Fruit fly (Drosophila melanogaster) whole organism, embryonic: ENCODE measurements around the gene Dus1.
A peak's percentile ranks its signal among the peaks of the same experiment; 100 is the strongest.

Experiments used
- ATbp ChIP-seq: fragments of 200-800 bp; sonication (Bioruptor generic); optimal IDR thresholded peaks from 2 replicates; lab custom pipeline; 2017; ENCODE audit warnings: missing biosample characterization, mild to moderate bottlenecking, missing genetic modification characterization, missing genetic modification reagents
- Aef1 ChIP-seq: fragments of 200-800 bp; sonication (Bioruptor generic); IDR thresholded peaks from 3 replicates; pipeline ENCODE4 v1.3.6; 2022; ENCODE audit warnings: missing biosample characterization, missing genetic modification characterization
- CG10267 ChIP-seq: fragments of 200-800 bp; sonication (Bioruptor generic); optimal IDR thresholded peaks from 2 replicates; lab custom pipeline; 2018; ENCODE audit warnings: missing biosample characterization, mild to moderate bottlenecking, missing genetic modification characterization, moderate library complexity
- CG10366 ChIP-seq: fragments of 200-800 bp; sonication (Bioruptor generic); IDR thresholded peaks from 2 replicates; pipeline ENCODE4 v1.3.6; 2022; ENCODE audit warnings: missing biosample characterization, missing genetic modification characterization
- CG10431 ChIP-seq: fragments of 200-800 bp; sonication (Bioruptor generic); optimal IDR thresholded peaks from 3 replicates; lab custom pipeline; 2018; ENCODE audit warnings: missing biosample characterization, mild to moderate bottlenecking, missing genetic modification characterization
- CG11560 ChIP-seq: fragments of 200-800 bp; sonication (Bioruptor generic); IDR thresholded peaks from 3 replicates; pipeline ENCODE4 v1.3.6; 2022; ENCODE audit warnings: missing biosample characterization, missing genetic modification characterization
- CG13296 ChIP-seq: fragments of 200-800 bp; sonication (Bioruptor generic); optimal IDR thresholded peaks from 3 replicates; lab custom pipeline; 2018; ENCODE audit warnings: missing biosample characterization, mild to moderate bottlenecking, missing genetic modification characterization
- CG14050 ChIP-seq: fragments of 200-800 bp; sonication (Bioruptor generic); IDR thresholded peaks from 3 replicates; pipeline ENCODE4 v1.3.6; 2022; ENCODE audit warnings: missing biosample characterization, missing genetic modification characterization
- CG14965 ChIP-seq: fragments of 200-800 bp; sonication (Bioruptor generic); optimal IDR thresholded peaks from 2 replicates; lab custom pipeline; 2016; ENCODE audit warnings: missing biosample characterization, missing genetic modification characterization, borderline replicate concordance
- CG15514 ChIP-seq: fragments of 200-800 bp; sonication (Bioruptor generic); optimal IDR thresholded peaks from 3 replicates; lab custom pipeline; 2017; ENCODE audit warnings: missing biosample characterization, missing genetic modification characterization, mild to moderate bottlenecking, moderate library complexity, missing genetic modification reagents
- CG15601 ChIP-seq: fragments of 200-800 bp; sonication (Bioruptor generic); optimal IDR thresholded peaks from 3 replicates; lab custom pipeline; 2019; ENCODE audit warnings: missing biosample characterization, mild to moderate bottlenecking, missing genetic modification characterization, moderate library complexity
- CG1647 ChIP-seq: fragments of 200-800 bp; sonication (Bioruptor generic); optimal IDR thresholded peaks from 3 replicates; lab custom pipeline; 2016; ENCODE audit warnings: missing biosample characterization, missing genetic modification characterization
- CG17361 ChIP-seq: fragments of 200-800 bp; sonication (Bioruptor generic); IDR thresholded peaks from 3 replicates; pipeline ENCODE4 v1.3.6; 2022; ENCODE audit warnings: missing biosample characterization, missing genetic modification characterization
- CG17802 ChIP-seq: fragments of 200-800 bp; sonication (Bioruptor generic); optimal IDR thresholded peaks from 2 replicates; lab custom pipeline; 2018; ENCODE audit warnings: missing biosample characterization, mild to moderate bottlenecking, missing genetic modification characterization, moderate library complexity
- CG17829 ChIP-seq: fragments of 200-800 bp; optimal IDR thresholded peaks from 2 replicates; lab custom pipeline; 2019; ENCODE audit warnings: missing biosample characterization, mild to moderate bottlenecking, missing genetic modification characterization, moderate library complexity
- CG2678 ChIP-seq: fragments of 200-800 bp; sonication (Bioruptor generic); optimal IDR thresholded peaks from 3 replicates; lab custom pipeline; 2019; ENCODE audit warnings: missing biosample characterization, mild to moderate bottlenecking, missing genetic modification characterization, moderate library complexity
- CG2875 ChIP-seq: fragments of 200-800 bp; sonication (Bioruptor generic); optimal IDR thresholded peaks from 2 replicates; lab custom pipeline; 2017; ENCODE audit warnings: missing biosample characterization, mild to moderate bottlenecking, missing genetic modification characterization, missing genetic modification reagents
- CG3407 ChIP-seq: fragments of 200-800 bp; sonication (Bioruptor generic); optimal IDR thresholded peaks from 2 replicates; lab custom pipeline; 2018; ENCODE audit warnings: missing biosample characterization, mild to moderate bottlenecking, missing genetic modification characterization
- CG5953 ChIP-seq: fragments of 200-800 bp; sonication (Bioruptor generic); IDR thresholded peaks from 2 replicates; pipeline ENCODE4 v1.3.6; 2022; ENCODE audit warnings: missing biosample characterization, missing genetic modification characterization
- CG7372 ChIP-seq: fragments of 200-800 bp; sonication (Bioruptor generic); IDR thresholded peaks from 2 replicates; pipeline ENCODE4 v1.3.6; 2022; ENCODE audit warnings: missing biosample characterization, missing genetic modification characterization
- CG8281 ChIP-seq: fragments of 200-800 bp; sonication (Bioruptor generic); optimal IDR thresholded peaks from 2 replicates; lab custom pipeline; 2018; ENCODE audit warnings: missing biosample characterization, mild to moderate bottlenecking, missing genetic modification characterization, moderate library complexity
- CrebB ChIP-seq: fragments of 200-800 bp; sonication (Bioruptor generic); optimal IDR thresholded peaks from 3 replicates; lab custom pipeline; 2018; ENCODE audit warnings: missing biosample characterization, mild to moderate bottlenecking, missing genetic modification characterization
- Drgx ChIP-seq: fragments of 200-800 bp; sonication (Bioruptor generic); IDR thresholded peaks from 2 replicates; pipeline ENCODE4 v1.3.6; 2022; ENCODE audit warnings: missing biosample characterization, missing genetic modification characterization
- Elba2 ChIP-seq: fragments of 200-800 bp; sonication (Bioruptor generic); optimal IDR thresholded peaks from 3 replicates; lab custom pipeline; 2016; ENCODE audit warnings: missing biosample characterization, missing genetic modification characterization
- Fer1 ChIP-seq: fragments of 200-800 bp; sonication (Bioruptor generic); optimal IDR thresholded peaks from 2 replicates; lab custom pipeline; 2017; ENCODE audit warnings: missing biosample characterization, mild to moderate bottlenecking, missing genetic modification characterization
- H2.0 ChIP-seq: fragments of 200-800 bp; sonication (Bioruptor generic); IDR thresholded peaks from 2 replicates; pipeline ENCODE4 v1.3.6; 2022; ENCODE audit warnings: missing biosample characterization, missing genetic modification characterization
- Hr3 ChIP-seq: fragments of 200-800 bp; sonication (Bioruptor generic); optimal IDR thresholded peaks from 3 replicates; lab custom pipeline; 2016; ENCODE audit warnings: missing biosample characterization, missing genetic modification characterization
- MESR4 ChIP-seq: fragments of 200-800 bp; sonication (Bioruptor generic); optimal IDR thresholded peaks from 2 replicates; lab custom pipeline; 2018; ENCODE audit warnings: missing biosample characterization, mild to moderate bottlenecking, missing genetic modification characterization, moderate library complexity
- NC2α ChIP-seq: fragments of 200-800 bp; sonication (Bioruptor generic); optimal IDR thresholded peaks from 2 replicates; lab custom pipeline; 2016; ENCODE audit warnings: missing biosample characterization, missing genetic modification characterization
- Nf-YC ChIP-seq: fragments of 200-800 bp; optimal IDR thresholded peaks from 3 replicates; lab custom pipeline; 2019; ENCODE audit warnings: missing biosample characterization, mild to moderate bottlenecking, missing genetic modification characterization, moderate library complexity
- Sin3A ChIP-seq: fragments of >200 bp; optimal IDR thresholded peaks from 2 replicates; lab custom pipeline; 2018
- cg ChIP-seq: fragments of 200-800 bp; sonication (Bioruptor generic); optimal IDR thresholded peaks from 3 replicates; lab custom pipeline; 2019; ENCODE audit warnings: missing biosample characterization, mild to moderate bottlenecking, missing genetic modification characterization, moderate library complexity
- crc ChIP-seq: fragments of 200-800 bp; sonication (Bioruptor generic); optimal IDR thresholded peaks from 2 replicates; lab custom pipeline; 2016; ENCODE audit warnings: missing biosample characterization, missing genetic modification characterization
- crol ChIP-seq: fragments of 200-800 bp; sonication (Bioruptor generic); IDR thresholded peaks from 2 replicates; pipeline ENCODE4 v1.3.6; 2022; ENCODE audit warnings: missing biosample characterization, missing genetic modification characterization
- ems ChIP-seq: fragments of 200-800 bp; sonication (Bioruptor generic); optimal IDR thresholded peaks from 3 replicates; lab custom pipeline; 2016; ENCODE audit warnings: missing biosample characterization, missing genetic modification characterization
- gem ChIP-seq: fragments of 200-800 bp; sonication (Bioruptor generic); optimal IDR thresholded peaks from 2 replicates; lab custom pipeline; 2019; ENCODE audit warnings: missing biosample characterization, mild to moderate bottlenecking, missing genetic modification characterization, moderate library complexity
- jing ChIP-seq: fragments of 200-800 bp; sonication (Bioruptor generic); optimal IDR thresholded peaks from 2 replicates; lab custom pipeline; 2018; ENCODE audit warnings: missing biosample characterization, mild to moderate bottlenecking, missing genetic modification characterization
- lbe ChIP-seq: fragments of 200-800 bp; sonication (Bioruptor generic); optimal IDR thresholded peaks from 2 replicates; lab custom pipeline; 2016; ENCODE audit warnings: missing biosample characterization, mild to moderate bottlenecking, missing genetic modification characterization
- luna ChIP-seq: fragments of 200-800 bp; sonication (Bioruptor generic); optimal IDR thresholded peaks from 2 replicates; lab custom pipeline; 2016; ENCODE audit warnings: missing biosample characterization, missing genetic modification characterization
- nerfin-1 ChIP-seq: fragments of 200-800 bp; sonication (Bioruptor generic); optimal IDR thresholded peaks from 3 replicates; lab custom pipeline; 2019; ENCODE audit warnings: missing biosample characterization, mild to moderate bottlenecking, missing genetic modification characterization, moderate library complexity
- nerfin-2 ChIP-seq: fragments of 200-800 bp; sonication (Bioruptor generic); IDR thresholded peaks from 2 replicates; pipeline ENCODE4 v1.3.6; 2022; ENCODE audit warnings: missing biosample characterization, missing genetic modification characterization; ENCODE audit not compliant: partially characterized antibody
- odd ChIP-seq: fragments of 200-800 bp; sonication (Bioruptor generic); optimal IDR thresholded peaks from 2 replicates; lab custom pipeline; 2017; ENCODE audit warnings: missing biosample characterization, mild to moderate bottlenecking, missing genetic modification characterization
- pfk ChIP-seq: fragments of 200-800 bp; sonication (Bioruptor generic); optimal IDR thresholded peaks from 2 replicates; lab custom pipeline; 2018; ENCODE audit warnings: missing biosample characterization, mild to moderate bottlenecking, missing genetic modification characterization, moderate library complexity
- psq ChIP-seq: fragments of 200-800 bp; sonication (Bioruptor generic); optimal IDR thresholded peaks from 2 replicates; lab custom pipeline; 2017; ENCODE audit warnings: missing biosample characterization, missing genetic modification characterization
- ro ChIP-seq: fragments of 200-800 bp; sonication (Bioruptor generic); IDR thresholded peaks from 2 replicates; pipeline ENCODE4 v1.3.6; 2022; ENCODE audit warnings: missing biosample characterization, missing genetic modification characterization
- row ChIP-seq: fragments of 200-800 bp; sonication (Bioruptor generic); IDR thresholded peaks from 3 replicates; pipeline ENCODE4 v1.3.6; 2022; ENCODE audit warnings: missing biosample characterization, missing genetic modification characterization
- sens ChIP-seq: fragments of 200-800 bp; sonication (Bioruptor generic); peaks from one replicate; lab custom pipeline; 2016; ENCODE audit warnings: missing biosample characterization, missing genetic modification characterization
- toy ChIP-seq: fragments of 200-800 bp; sonication (Bioruptor generic); IDR thresholded peaks from 2 replicates; pipeline ENCODE4 v1.3.6; 2022; ENCODE audit warnings: missing biosample characterization, missing genetic modification characterization
- unpg ChIP-seq: fragments of 200-800 bp; sonication (Bioruptor generic); optimal IDR thresholded peaks from 3 replicates; lab custom pipeline; 2018; ENCODE audit warnings: missing biosample characterization, mild to moderate bottlenecking, missing genetic modification characterization, moderate library complexity
- vnd ChIP-seq: fragments of 200-800 bp; sonication (Bioruptor generic); IDR thresholded peaks from 3 replicates; pipeline ENCODE4 v1.3.6; 2022; ENCODE audit warnings: missing biosample characterization, missing genetic modification characterization; ENCODE audit not compliant: partially characterized antibody
- zen2 ChIP-seq: fragments of 200-800 bp; sonication (Bioruptor generic); IDR thresholded peaks from 3 replicates; pipeline ENCODE4 v1.3.6; 2022; ENCODE audit warnings: missing biosample characterization, missing genetic modification characterization; ENCODE audit not compliant: partially characterized antibody

Gene Dus1

dm6 chr2L:283071-283482, 11.5 kb upstream of the Dus1 start, which contains the start of gene CG11601 (continued):
- TF ChIP-seq CG15514 (GFP tag; lab: Kevin White, UChicago), result peak; percentile 80
- TF ChIP-seq CG13296, result no peak
- no peak for TF ChIP-seq odd
- TF ChIP-seq Elba2, result no peak
- no peak for TF ChIP-seq crc (GFP tag; lab: Kevin White, UChicago)
- TF ChIP-seq sens (GFP tag; lab: Kevin White, UChicago), result peak; percentile 75
- 0 out of 3 replicates have a peak, but pooled peaks have one; percentile 19 for TF ChIP-seq vnd
- peak; percentile 16 for TF ChIP-seq CG15601
- peak; percentile 83 for TF ChIP-seq row (GFP tag; lab: Robert Waterston, UW)
- no peak for TF ChIP-seq CG14965
- TF ChIP-seq CG10431, result no peak
- peak; percentile 15 for TF ChIP-seq CG17802 (tag; lab: Kevin White, UChicago)
- peak; percentile 27 for TF ChIP-seq Sin3A (lab: Kevin White, UChicago)
- TF ChIP-seq nerfin-1 (tag; lab: Kevin White, UChicago), result peak; percentile 10
- TF ChIP-seq lbe (GFP tag; lab: Kevin White, UChicago), result no peak
- TF ChIP-seq CG7372 (GFP tag; lab: Robert Waterston, UW), result no peak
- no peak for TF ChIP-seq CG1647 (GFP tag; lab: Kevin White, UChicago)
- peak; percentile 30 for TF ChIP-seq MESR4 (GFP tag; lab: Kevin White, UChicago)
- peak; percentile 4 for TF ChIP-seq Hr3 (GFP tag; lab: Kevin White, UChicago)
- no peak for TF ChIP-seq NC2α (GFP tag; lab: Kevin White, UChicago)
- TF ChIP-seq psq, result peak; percentile 44
- TF ChIP-seq CG2678 (tag; lab: Kevin White, UChicago), result no peak
- TF ChIP-seq CG17829, result peak; percentile 34
- no peak for TF ChIP-seq CG2875 (GFP tag; lab: Kevin White, UChicago)
- TF ChIP-seq ro (GFP tag; lab: Robert Waterston, UW), result no peak
- no peak for TF ChIP-seq CrebB (tag; lab: Kevin White, UChicago)
- TF ChIP-seq CG11560, result no peak
- TF ChIP-seq CG17361, result peak; percentile 59; the same call in 1 of the 3 replicates
- TF ChIP-seq Aef1, result 0 out of 3 replicates have a peak, but pooled peaks have one; percentile 20
- no peak for TF ChIP-seq cg (GFP tag; lab: Kevin White, UChicago)
- no peak for TF ChIP-seq ATbp (GFP tag; lab: Kevin White, UChicago)
- no peak for TF ChIP-seq H2.0
- TF ChIP-seq luna, result no peak
- no peak for TF ChIP-seq gem (tag; lab: Kevin White, UChicago)
- peak; percentile 23 for TF ChIP-seq Nf-YC
- TF ChIP-seq CG14050 (GFP tag; lab: Robert Waterston, UW), result no peak
- TF ChIP-seq toy (GFP tag; lab: Robert Waterston, UW), result no peak
- TF ChIP-seq CG8281, result no peak
- no peak for TF ChIP-seq nerfin-2 (GFP tag; lab: Robert Waterston, UW)
- no peak for TF ChIP-seq CG10267 (tag; lab: Kevin White, UChicago)
- TF ChIP-seq CG10366 (GFP tag; lab: Robert Waterston, UW), result peak; percentile 33; the same call in 1 of the 2 replicates
- no peak for TF ChIP-seq CG5953 (GFP tag; lab: Robert Waterston, UW)
- no peak for TF ChIP-seq ems (GFP tag; lab: Kevin White, UChicago)
- TF ChIP-seq Fer1 (GFP tag; lab: Kevin White, UChicago), result peak; percentile 29
- TF ChIP-seq pfk, result no peak
- no peak for TF ChIP-seq unpg (GFP tag; lab: Kevin White, UChicago)
- TF ChIP-seq jing, result no peak
- no peak for TF ChIP-seq CG3407 (GFP tag; lab: Kevin White, UChicago)
- TF ChIP-seq zen2, result no peak
- TF ChIP-seq Drgx (GFP tag; lab: Robert Waterston, UW), result no peak
- TF ChIP-seq crol (GFP tag; lab: Robert Waterston, UW), result no peak
